Fruit fly (Drosophila melanogaster): ENCODE results near the gene elav.
"Not testable (repeated sequence)": the region's sequence is repeated elsewhere in the genome, so short reads cannot be mapped to it uniquely, and the experiment has no call there.

Gene elav

DNA sequence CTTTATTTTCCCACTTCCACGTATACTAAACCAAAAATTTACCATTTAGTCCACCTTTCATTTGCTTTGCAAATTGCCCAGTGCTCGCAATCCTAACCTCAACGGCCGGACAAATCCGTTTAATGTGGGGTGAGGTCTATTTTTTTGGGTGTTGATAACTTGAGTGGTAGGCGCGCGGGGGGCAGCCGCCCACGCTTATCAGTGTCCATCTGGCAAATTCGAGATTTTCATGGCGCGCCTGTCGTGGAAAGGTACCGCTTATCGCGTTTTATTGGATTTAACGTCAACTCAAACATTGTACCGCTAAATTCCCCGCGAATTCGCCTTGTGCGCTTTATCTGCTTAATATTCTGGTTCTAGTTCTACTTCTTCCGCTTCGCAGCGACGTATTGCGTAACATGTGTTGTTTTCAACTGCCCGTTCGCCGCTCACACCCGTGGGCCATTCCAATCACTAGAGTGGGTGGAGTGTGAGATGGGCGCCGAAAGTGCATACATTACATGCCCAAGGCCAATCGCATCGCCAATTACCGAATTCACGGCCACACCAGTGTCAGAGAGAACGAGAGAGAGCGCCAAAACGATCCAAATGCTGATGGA lies 30.2 kb downstream of the elav start:
- TF ChIP-seq EcR (GFP tag; optimal IDR thresholded peaks at IDR 0.05) (no peak), CG8478 (optimal IDR thresholded peaks at IDR 0.05) (no peak), usp (GFP tag; optimal IDR thresholded peaks at IDR 0.05) (no peak), pan (optimal IDR thresholded peaks at IDR 0.05) (no peak), psq (optimal IDR thresholded peaks at IDR 0.05) (no peak), Dll (optimal IDR thresholded peaks at IDR 0.05) (no peak)

DNA sequence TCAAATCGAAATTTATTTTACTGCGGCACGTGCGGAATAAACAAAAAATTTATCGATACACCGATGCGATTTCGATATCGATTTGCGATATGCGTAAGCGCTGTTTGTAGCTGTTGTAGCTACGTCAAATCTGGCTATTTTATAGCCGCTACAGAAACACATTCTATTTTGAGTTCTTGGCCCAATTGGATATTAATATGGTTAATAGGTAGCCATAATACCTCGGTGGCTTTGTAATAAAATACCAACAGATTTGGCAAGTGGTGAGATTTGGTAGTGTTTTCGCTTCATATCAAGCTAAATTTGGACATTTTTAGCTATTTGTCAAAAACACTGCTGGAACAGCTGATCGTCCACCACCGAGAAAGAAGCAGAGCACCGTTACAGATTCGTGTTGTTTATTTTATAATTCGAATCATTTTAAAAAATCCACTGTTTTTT lies 35.5 kb downstream of the elav start, which contains the start of the genes CG18273 and CG3156:
TSS of gene CG18273 (minus strand) at position 65 of the 441 bp plus-strand sequence.
TSS of gene CG3156 (plus strand) at position 362 of the 441 bp plus-strand sequence.
- TF ChIP-seq CG8478 (optimal IDR thresholded peaks at IDR 0.05) (no peak), psq (optimal IDR thresholded peaks at IDR 0.05) (no peak), usp (GFP tag; optimal IDR thresholded peaks at IDR 0.05) (no peak), Dll (optimal IDR thresholded peaks at IDR 0.05) (no peak), pan (optimal IDR thresholded peaks at IDR 0.05) (no peak)

DNA sequence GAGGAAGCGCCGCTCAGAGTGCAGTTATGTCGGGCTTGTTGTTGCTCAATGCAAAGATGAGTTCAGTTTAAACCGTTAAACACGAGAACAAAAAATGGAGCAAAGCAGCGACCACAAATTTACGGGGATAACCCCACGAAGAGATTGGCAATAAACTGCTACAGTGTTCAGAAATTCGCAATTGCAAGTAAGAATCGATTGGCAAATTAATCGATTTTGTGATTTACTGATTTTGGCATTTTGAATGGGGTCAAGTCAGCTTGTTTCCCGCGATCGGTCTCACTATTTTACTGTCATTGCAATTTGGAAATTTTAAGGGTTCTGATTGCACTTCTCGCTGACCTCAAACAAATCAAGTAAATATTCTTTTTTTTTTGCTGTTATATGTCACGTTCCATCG lies 41.4 kb downstream of the elav start, which contains the start of gene CG3176:
TSS of gene CG3176 (plus strand) at position 221 of the 400 bp plus-strand sequence.
- TF ChIP-seq psq (optimal IDR thresholded peaks at IDR 0.05); EcR (GFP tag; optimal IDR thresholded peaks at IDR 0.05); pan (optimal IDR thresholded peaks at IDR 0.05): not testable (repeated sequence)

DNA sequence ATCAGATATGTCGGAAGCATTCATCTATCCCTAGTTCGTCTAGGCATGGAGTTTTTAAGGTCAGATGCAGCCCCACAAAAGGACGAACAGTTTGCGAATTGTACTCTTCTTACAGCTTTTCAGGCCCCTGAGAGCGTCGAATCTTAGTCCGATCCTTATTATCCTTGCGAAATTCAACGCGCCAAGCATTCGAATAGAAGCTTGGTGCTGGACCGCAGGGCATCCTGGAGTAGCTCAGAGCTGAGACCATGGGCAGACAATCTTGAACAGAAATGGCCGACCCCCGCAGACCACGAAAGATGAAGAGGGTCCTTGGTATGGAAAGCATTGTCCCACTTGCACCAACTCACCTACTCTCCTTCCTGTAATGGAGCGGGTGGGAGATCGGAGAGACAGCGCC lies 44.3 kb downstream of the elav start, which contains the start of gene CG32817:
TSS of gene CG32817 (plus strand) at position 301 of the 400 bp plus-strand sequence.
- TF ChIP-seq psq (optimal IDR thresholded peaks at IDR 0.05) (no peak), usp (GFP tag; optimal IDR thresholded peaks at IDR 0.05) (no peak), pan (optimal IDR thresholded peaks at IDR 0.05) (no peak), CG8478 (optimal IDR thresholded peaks at IDR 0.05) (no peak), EcR (GFP tag; optimal IDR thresholded peaks at IDR 0.05) (no peak), Dll (optimal IDR thresholded peaks at IDR 0.05) (no peak)

DNA sequence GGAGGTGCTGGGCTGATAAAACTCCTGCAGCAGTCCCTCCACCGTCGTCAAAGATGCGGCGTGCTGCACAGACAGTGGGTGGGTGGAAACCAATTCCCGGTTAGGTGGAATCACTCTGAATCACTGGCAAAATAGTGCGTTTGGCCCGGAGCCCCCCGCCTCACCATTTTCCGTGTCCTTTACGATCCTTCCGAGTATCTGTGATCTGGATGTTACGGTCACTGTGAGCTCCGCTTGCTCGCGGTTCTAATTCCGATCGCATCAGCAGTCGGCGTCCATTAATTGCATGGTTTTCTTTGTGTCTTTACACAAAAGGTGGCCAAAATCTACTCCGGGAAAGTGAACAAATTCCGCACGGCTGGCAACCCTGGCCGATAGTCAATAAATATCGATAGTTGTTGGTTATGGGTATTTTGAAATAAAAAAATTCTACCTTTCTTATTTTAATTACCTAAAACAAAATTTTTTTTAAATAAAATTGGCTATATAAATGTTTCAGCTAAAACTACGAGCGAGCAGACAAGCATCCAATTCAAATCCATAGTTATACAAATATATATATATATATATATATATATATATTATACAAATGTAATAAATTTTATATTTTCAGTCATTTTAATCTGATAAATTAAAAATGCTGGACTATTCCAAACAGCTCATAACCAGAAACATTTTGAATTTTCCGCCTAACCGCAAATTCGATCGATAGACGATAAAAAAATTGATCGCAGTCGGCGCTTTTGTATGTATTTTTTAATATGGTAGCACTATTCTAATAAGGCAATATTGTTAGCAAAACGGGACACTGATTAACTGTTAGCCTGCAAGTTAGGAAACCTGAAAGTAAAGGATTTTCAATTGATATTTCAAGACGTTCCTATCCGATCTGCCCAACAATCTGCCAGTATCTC lies 46.5 kb downstream of the elav start, which contains the start of the genes ebo and CG13373:
TSS of gene ebo (minus strand) at position 350 of the 914 bp plus-strand sequence.
TSS of gene CG13373 (plus strand) at position 755 of the 914 bp plus-strand sequence.
- TF ChIP-seq CG8478 (optimal IDR thresholded peaks at IDR 0.05) = no peak
- TF ChIP-seq pan (optimal IDR thresholded peaks at IDR 0.05) = no peak
- TF ChIP-seq EcR (GFP tag; optimal IDR thresholded peaks at IDR 0.05) = no peak
- no peak for TF ChIP-seq psq (optimal IDR thresholded peaks at IDR 0.05)
- TF ChIP-seq usp (GFP tag; optimal IDR thresholded peaks at IDR 0.05) = no peak
- TF ChIP-seq Dll (optimal IDR thresholded peaks at IDR 0.05) = no peak

DNA sequence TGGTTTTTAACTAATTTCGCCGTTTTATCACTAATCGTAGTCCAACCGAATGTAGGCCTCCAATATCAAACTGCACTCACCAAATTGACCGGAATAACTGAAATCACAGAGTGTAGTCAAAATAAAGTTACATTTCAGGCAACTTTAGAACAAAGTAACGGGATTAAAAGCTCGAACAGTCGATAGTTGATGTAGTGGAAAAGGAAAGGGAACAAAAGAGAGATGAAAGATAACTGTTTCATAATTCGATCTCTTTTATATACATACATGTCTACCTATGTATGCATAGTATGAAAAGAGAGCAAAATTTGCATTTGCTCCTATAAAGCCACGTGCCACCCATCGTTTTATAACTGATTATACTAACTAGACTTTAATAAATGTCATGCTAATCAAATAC lies 52.4 kb downstream of the elav start, which contains the start of gene CG32816:
TSS of gene CG32816 (minus strand) at position 101 of the 400 bp plus-strand sequence.
- no peak for TF ChIP-seq Dll (optimal IDR thresholded peaks at IDR 0.05)
- no peak for TF ChIP-seq pan (optimal IDR thresholded peaks at IDR 0.05)
- no peak for TF ChIP-seq CG8478 (optimal IDR thresholded peaks at IDR 0.05)
- TF ChIP-seq psq (optimal IDR thresholded peaks at IDR 0.05) = no peak
- no peak for TF ChIP-seq EcR (GFP tag; optimal IDR thresholded peaks at IDR 0.05)
- no peak for TF ChIP-seq usp (GFP tag; optimal IDR thresholded peaks at IDR 0.05)

DNA sequence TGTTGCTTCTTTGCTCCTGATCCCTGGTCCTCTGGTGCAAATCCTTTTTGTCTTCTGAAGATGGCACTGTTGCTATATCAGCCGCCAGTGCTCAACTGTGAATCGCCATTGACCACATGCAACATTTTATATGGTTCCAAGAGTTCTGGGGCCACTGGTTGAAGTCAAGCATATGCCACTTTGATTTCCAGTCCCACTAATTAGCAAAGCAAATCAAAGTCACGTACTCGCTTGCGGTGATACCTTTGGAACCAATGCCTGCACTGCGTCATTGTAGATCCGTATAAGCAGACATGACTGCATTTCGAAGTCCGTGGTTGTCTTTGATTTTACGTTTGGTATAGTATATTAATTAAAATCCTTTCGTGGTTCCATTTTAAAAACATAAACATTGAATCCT lies 53.8 kb downstream of the elav start, which contains the start of gene Cyp4g1:
TSS of gene Cyp4g1 (minus strand) at position 101 of the 400 bp plus-strand sequence.
- TF ChIP-seq psq (optimal IDR thresholded peaks at IDR 0.05) (no peak), pan (optimal IDR thresholded peaks at IDR 0.05) (no peak)

DNA sequence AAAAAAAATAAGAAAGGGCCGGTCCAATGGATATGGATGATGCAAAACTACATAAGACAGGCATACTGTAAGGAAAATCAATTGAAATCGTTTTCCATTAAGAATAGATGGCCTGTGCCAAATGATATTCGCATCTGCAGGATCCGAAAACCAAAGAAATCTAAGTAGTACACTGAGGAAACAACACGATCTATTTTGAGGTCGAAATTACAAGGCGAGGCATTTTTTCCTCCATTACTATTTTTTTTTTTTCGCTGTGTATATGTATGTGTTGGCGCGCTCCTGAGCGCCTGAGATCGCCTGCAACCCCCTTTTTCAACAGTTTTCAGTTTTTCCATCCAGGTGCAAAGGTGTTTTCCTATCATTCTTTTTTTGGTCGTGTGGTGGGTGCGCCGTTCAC lies 59.1 kb downstream of the elav start:
- TF ChIP-seq EcR (GFP tag; optimal IDR thresholded peaks at IDR 0.05) (no peak), Dll (optimal IDR thresholded peaks at IDR 0.05) (no peak), usp (GFP tag; optimal IDR thresholded peaks at IDR 0.05) (no peak), pan (optimal IDR thresholded peaks at IDR 0.05) (no peak), psq (optimal IDR thresholded peaks at IDR 0.05) (no peak), CG8478 (optimal IDR thresholded peaks at IDR 0.05) (no peak)

DNA sequence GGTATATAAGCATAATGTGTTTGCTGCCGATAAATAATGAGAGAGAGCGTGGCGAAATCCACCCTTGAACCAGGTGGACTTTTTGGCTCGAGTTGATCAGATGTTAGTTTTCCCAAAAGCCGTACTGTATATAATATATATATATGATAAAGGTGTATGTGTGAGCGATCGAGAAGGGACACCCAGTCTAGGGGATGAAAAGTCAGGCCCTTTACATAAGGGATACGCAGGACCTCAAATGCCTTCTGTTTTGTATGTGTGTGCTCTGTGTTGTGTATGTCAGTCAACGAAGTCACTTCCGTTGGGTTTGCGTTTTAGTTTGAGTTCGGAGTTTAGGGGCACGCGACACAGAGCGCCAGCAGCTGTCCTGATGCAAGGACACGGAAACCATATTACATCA lies 62.6 kb downstream of the elav start, which contains the start of gene ase:
TSS of gene ase (plus strand) at position 301 of the 400 bp plus-strand sequence.
- TF ChIP-seq EcR (GFP tag; optimal IDR thresholded peaks at IDR 0.05) (no peak), psq (optimal IDR thresholded peaks at IDR 0.05) (no peak), CG8478 (optimal IDR thresholded peaks at IDR 0.05) (no peak), pan (optimal IDR thresholded peaks at IDR 0.05) (no peak), Dll (optimal IDR thresholded peaks at IDR 0.05) (no peak), usp (GFP tag; optimal IDR thresholded peaks at IDR 0.05) (no peak)

All from whole organism.